Fruit fly (Drosophila melanogaster) whole organism, adult: Measurements from ENCODE around the gene cmb.

Source experiments
- CG11617 ChIP-seq: fragments of 200-800 bp; sonication (Bioruptor generic); optimal IDR thresholded peaks from 2 replicates; lab custom pipeline; 2017; ENCODE audit warnings: mild to moderate bottlenecking, missing biosample characterization, missing genetic modification reagents, missing genetic modification characterization
- CG1620 ChIP-seq: fragments of 200-800 bp; sonication (Bioruptor generic); optimal IDR thresholded peaks from 2 replicates; lab custom pipeline; 2016; ENCODE audit warnings: missing biosample characterization, missing genetic modification characterization
- CG33017 ChIP-seq: fragments of 200-800 bp; sonication (Bioruptor generic); optimal IDR thresholded peaks from 2 replicates; lab custom pipeline; 2018; ENCODE audit warnings: missing biosample characterization, mild to moderate bottlenecking, missing genetic modification characterization, moderate library complexity
- bab1 ChIP-seq: fragments of 200-800 bp; sonication (Bioruptor generic); optimal IDR thresholded peaks from 3 replicates; lab custom pipeline; 2019; ENCODE audit warnings: missing biosample characterization, mild to moderate bottlenecking, missing genetic modification characterization, moderate library complexity
- cnc ChIP-seq, 2 experiments: fragments of >200 bp; optimal IDR thresholded peaks; 2 replicates each; lab custom pipeline; 2017
- tj ChIP-seq: fragments of 200-800 bp; sonication (Bioruptor generic); optimal IDR thresholded peaks from 3 replicates; lab custom pipeline; 2017; ENCODE audit warnings: missing biosample characterization, mild to moderate bottlenecking, missing genetic modification characterization, moderate library complexity

DNA sequence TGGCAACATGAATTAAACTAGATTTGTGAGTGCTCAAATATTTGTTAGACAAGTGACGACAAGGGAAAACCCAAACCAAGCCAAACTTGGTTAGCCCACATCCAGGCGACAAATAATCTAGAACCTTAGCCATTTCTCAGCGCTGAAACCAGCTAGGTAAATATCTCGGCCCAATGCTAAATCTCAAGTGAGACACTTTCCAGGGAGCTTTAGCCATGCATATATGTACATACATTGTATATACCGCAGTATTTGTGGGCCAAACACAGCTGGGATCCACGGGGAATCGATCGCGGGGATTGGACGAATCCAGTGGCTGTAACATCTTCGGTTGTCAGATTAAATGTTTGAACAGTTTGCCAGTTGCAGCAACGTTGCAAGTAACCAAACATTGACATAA lies 44.7 kb upstream of the cmb start:
- TF ChIP-seq cnc (optimal IDR thresholded peaks at IDR 0.05; lab: Kevin White, UChicago) = no peak
- TF ChIP-seq CG33017 (tag; lab: Kevin White, UChicago) = no peak
- TF ChIP-seq CG1620 = no peak
- TF ChIP-seq tj (GFP tag; lab: Kevin White, UChicago) = no peak
- no peak for TF ChIP-seq CG11617
- TF ChIP-seq bab1 (GFP tag; lab: Kevin White, UChicago) = no peak
